Fruit fly (Drosophila melanogaster) whole organism, embryonic: ENCODE data around the gene ocn.

Source experiments
- Antp ChIP-seq: fragments of 200-800 bp; sonication (Bioruptor generic); optimal IDR thresholded peaks from 3 replicates; lab custom pipeline; 2016; ENCODE audit warnings: missing biosample characterization, missing genetic modification characterization
- Blimp-1 ChIP-seq: fragments of 200-800 bp; sonication (Bioruptor generic); optimal IDR thresholded peaks from 3 replicates; lab custom pipeline; 2018; ENCODE audit warnings: missing biosample characterization, missing genetic modification characterization, mild to moderate bottlenecking, moderate library complexity, missing genetic modification reagents
- CG11085 ChIP-seq: fragments of 200-800 bp; sonication (Bioruptor generic); IDR thresholded peaks from 2 replicates; pipeline ENCODE4 v1.3.6; 2022; ENCODE audit warnings: missing biosample characterization, missing genetic modification characterization
- CG12236 ChIP-seq: fragments of 200-800 bp; sonication (Bioruptor generic); optimal IDR thresholded peaks from 2 replicates; lab custom pipeline; 2016; ENCODE audit warnings: missing biosample characterization, missing genetic modification characterization
- CG12391 ChIP-seq: fragments of 200-800 bp; sonication (Bioruptor generic); optimal IDR thresholded peaks from 3 replicates; lab custom pipeline; 2018; ENCODE audit warnings: missing biosample characterization, mild to moderate bottlenecking, missing genetic modification characterization, moderate library complexity
- CG14965 ChIP-seq: fragments of 200-800 bp; sonication (Bioruptor generic); optimal IDR thresholded peaks from 2 replicates; lab custom pipeline; 2016; ENCODE audit warnings: missing biosample characterization, missing genetic modification characterization, borderline replicate concordance
- CG15073 ChIP-seq: fragments of 200-800 bp; sonication (Bioruptor generic); optimal IDR thresholded peaks from 2 replicates; lab custom pipeline; 2016; ENCODE audit warnings: missing biosample characterization, missing genetic modification characterization
- CG15269 ChIP-seq: fragments of 200-800 bp; sonication (Bioruptor generic); optimal IDR thresholded peaks from 2 replicates; lab custom pipeline; 2018; ENCODE audit warnings: missing biosample characterization, mild to moderate bottlenecking, missing genetic modification characterization, moderate library complexity
- CG15601 ChIP-seq: fragments of 200-800 bp; sonication (Bioruptor generic); optimal IDR thresholded peaks from 3 replicates; lab custom pipeline; 2019; ENCODE audit warnings: missing biosample characterization, mild to moderate bottlenecking, missing genetic modification characterization, moderate library complexity
- CG16863 ChIP-seq: fragments of 200-800 bp; sonication (Bioruptor generic); optimal IDR thresholded peaks from 3 replicates; lab custom pipeline; 2016; ENCODE audit warnings: missing biosample characterization, missing genetic modification characterization
- CG1792 ChIP-seq: fragments of 200-800 bp; sonication (Bioruptor generic); optimal IDR thresholded peaks from 2 replicates; lab custom pipeline; 2016; ENCODE audit warnings: missing biosample characterization, missing genetic modification characterization
- CG30020 ChIP-seq: fragments of 200-800 bp; optimal IDR thresholded peaks from 2 replicates; lab custom pipeline; 2019; ENCODE audit warnings: missing biosample characterization, mild to moderate bottlenecking, missing genetic modification characterization, moderate library complexity
- CG3163 ChIP-seq: fragments of 200-800 bp; sonication (Bioruptor generic); optimal IDR thresholded peaks from 3 replicates; lab custom pipeline; 2016; ENCODE audit warnings: missing biosample characterization, missing genetic modification characterization
- CG33557 ChIP-seq: fragments of 200-800 bp; sonication (Bioruptor generic); optimal IDR thresholded peaks from 2 replicates; lab custom pipeline; 2019; ENCODE audit warnings: missing biosample characterization, mild to moderate bottlenecking, missing genetic modification characterization, moderate library complexity
- CG4424 ChIP-seq: fragments of 200-800 bp; sonication (Bioruptor generic); optimal IDR thresholded peaks from 3 replicates; lab custom pipeline; 2016; ENCODE audit warnings: missing biosample characterization, missing genetic modification characterization
- CG8089 ChIP-seq: fragments of 200-800 bp; sonication (Bioruptor generic); optimal IDR thresholded peaks from 3 replicates; lab custom pipeline; 2016; ENCODE audit warnings: missing biosample characterization, missing genetic modification characterization
- CG9876 ChIP-seq: fragments of 200-800 bp; sonication (Bioruptor generic); optimal IDR thresholded peaks from 2 replicates; lab custom pipeline; 2016; ENCODE audit warnings: missing biosample characterization, missing genetic modification characterization
- Dad ChIP-seq: fragments of 200-800 bp; sonication (Bioruptor generic); optimal IDR thresholded peaks from 3 replicates; lab custom pipeline; 2016; ENCODE audit warnings: missing biosample characterization, missing genetic modification characterization
- Dbx ChIP-seq: fragments of 200-800 bp; sonication (Bioruptor generic); IDR thresholded peaks from 3 replicates; pipeline ENCODE4 v1.3.6; 2022; ENCODE audit warnings: missing biosample characterization, missing genetic modification characterization
- Deaf1 ChIP-seq: fragments of 200-800 bp; optimal IDR thresholded peaks from 3 replicates; lab custom pipeline; 2019; ENCODE audit warnings: missing biosample characterization, mild to moderate bottlenecking, missing genetic modification characterization, moderate library complexity
- Drgx ChIP-seq: fragments of 200-800 bp; sonication (Bioruptor generic); IDR thresholded peaks from 2 replicates; pipeline ENCODE4 v1.3.6; 2022; ENCODE audit warnings: missing biosample characterization, missing genetic modification characterization
- HmgZ ChIP-seq: fragments of 200-800 bp; sonication (Bioruptor generic); optimal IDR thresholded peaks from 2 replicates; lab custom pipeline; 2018; ENCODE audit warnings: missing biosample characterization, mild to moderate bottlenecking, missing genetic modification characterization
- Hr78 ChIP-seq, 2 experiments: fragments of 200-800 bp in 1 of 2; fragments of >200 bp in 1 of 2; sonication (Bioruptor generic) in 1 of 2; optimal IDR thresholded peaks; 2 replicates each; lab custom pipeline; 2017 to 2019; ENCODE audit warnings: missing biosample characterization in 2 of 2, missing genetic modification characterization in 2 of 2, mild to moderate bottlenecking in 1 of 2, moderate library complexity in 1 of 2
- Med ChIP-seq: fragments of 200-800 bp; sonication (Bioruptor generic); peaks from one replicate; lab custom pipeline; 2016; ENCODE audit warnings: missing biosample characterization, missing genetic modification characterization, mild to moderate bottlenecking, inconsistent platforms, moderate library complexity
- Neu2 ChIP-seq: fragments of 200-800 bp; sonication (Bioruptor generic); optimal IDR thresholded peaks from 3 replicates; lab custom pipeline; 2016; ENCODE audit warnings: missing biosample characterization, missing genetic modification characterization, borderline replicate concordance
- Nf-YB ChIP-seq: fragments of 200-800 bp; sonication (Bioruptor generic); optimal IDR thresholded peaks from 3 replicates; lab custom pipeline; 2019; ENCODE audit warnings: missing biosample characterization, mild to moderate bottlenecking, missing genetic modification characterization, moderate library complexity
- Opbp ChIP-seq: fragments of 200-800 bp; sonication (Bioruptor generic); IDR thresholded peaks from 3 replicates; pipeline ENCODE4 v1.3.6; 2022; ENCODE audit warnings: missing biosample characterization, missing genetic modification characterization; ENCODE audit not compliant: partially characterized antibody
- Ptx1 ChIP-seq: fragments of 200-800 bp; sonication (Bioruptor generic); IDR thresholded peaks from 2 replicates; pipeline ENCODE4 v1.3.6; 2022; ENCODE audit warnings: missing biosample characterization, missing genetic modification characterization
- al ChIP-seq: fragments of 200-800 bp; sonication (Bioruptor generic); IDR thresholded peaks from 2 replicates; pipeline ENCODE4 v1.3.6; 2022; ENCODE audit warnings: missing biosample characterization, missing genetic modification characterization
- aop ChIP-seq: fragments of 200-800 bp; sonication (Bioruptor generic); IDR thresholded peaks from 2 replicates; pipeline ENCODE4 v1.3.6; 2022; ENCODE audit warnings: missing biosample characterization, missing genetic modification characterization
- ase ChIP-seq: fragments of 200-800 bp; sonication (Bioruptor generic); IDR thresholded peaks from 3 replicates; pipeline ENCODE4 v1.3.6; 2022; ENCODE audit warnings: missing biosample characterization, missing genetic modification characterization
- cato ChIP-seq: fragments of 200-800 bp; sonication (Bioruptor generic); optimal IDR thresholded peaks from 2 replicates; lab custom pipeline; 2016; ENCODE audit warnings: missing biosample characterization, missing genetic modification characterization, borderline replicate concordance
- ci ChIP-seq: fragments of 200-800 bp; sonication (Bioruptor generic); IDR thresholded peaks from 3 replicates; pipeline ENCODE4 v1.3.6; 2022; ENCODE audit warnings: missing biosample characterization, missing genetic modification characterization
- corto ChIP-seq: fragments of 200-800 bp; sonication (Bioruptor generic); optimal IDR thresholded peaks from 2 replicates; lab custom pipeline; 2016; ENCODE audit warnings: missing biosample characterization, mild to moderate bottlenecking, missing genetic modification characterization, moderate library complexity
- crc ChIP-seq: fragments of 200-800 bp; sonication (Bioruptor generic); optimal IDR thresholded peaks from 2 replicates; lab custom pipeline; 2016; ENCODE audit warnings: missing biosample characterization, missing genetic modification characterization
- emc ChIP-seq: fragments of 200-800 bp; sonication (Bioruptor generic); optimal IDR thresholded peaks from 2 replicates; lab custom pipeline; 2016; ENCODE audit warnings: missing biosample characterization, missing genetic modification characterization
- esg ChIP-seq: fragments of 200-800 bp; sonication (Bioruptor generic); conservative IDR thresholded peaks from 2 replicates; pipeline ENCODE4 v1.3.6; 2022; ENCODE audit warnings: missing biosample characterization, missing genetic modification characterization
- fd96Cb ChIP-seq: fragments of 200-800 bp; sonication (Bioruptor generic); optimal IDR thresholded peaks from 2 replicates; lab custom pipeline; 2018; ENCODE audit warnings: missing biosample characterization, mild to moderate bottlenecking, missing genetic modification characterization, moderate library complexity
- gcm ChIP-seq: fragments of 200-800 bp; sonication (Bioruptor generic); optimal IDR thresholded peaks from 2 replicates; lab custom pipeline; 2019; ENCODE audit warnings: missing biosample characterization, mild to moderate bottlenecking, missing genetic modification characterization, moderate library complexity
- hth ChIP-seq: fragments of >200 bp; optimal IDR thresholded peaks from 2 replicates; lab custom pipeline; 2017; ENCODE audit warnings: inconsistent platforms
- ken ChIP-seq: fragments of 200-800 bp; sonication (Bioruptor generic); IDR thresholded peaks from 3 replicates; pipeline ENCODE4 v1.3.6; 2022; ENCODE audit warnings: missing biosample characterization, missing genetic modification characterization
- oc ChIP-seq: fragments of 200-800 bp; sonication (Bioruptor generic); optimal IDR thresholded peaks from 2 replicates; lab custom pipeline; 2018; ENCODE audit warnings: missing biosample characterization, mild to moderate bottlenecking, missing genetic modification characterization, moderate library complexity
- org-1 ChIP-seq: fragments of 200-800 bp; sonication (Bioruptor generic); optimal IDR thresholded peaks from 2 replicates; lab custom pipeline; 2017; ENCODE audit warnings: missing biosample characterization, missing genetic modification characterization
- psq ChIP-seq: fragments of 200-800 bp; sonication (Bioruptor generic); optimal IDR thresholded peaks from 2 replicates; lab custom pipeline; 2017; ENCODE audit warnings: missing biosample characterization, missing genetic modification characterization
- run ChIP-seq: fragments of 200-800 bp; sonication (Bioruptor generic); optimal IDR thresholded peaks from 3 replicates; lab custom pipeline; 2018; ENCODE audit warnings: missing biosample characterization, mild to moderate bottlenecking, missing genetic modification characterization
- sc ChIP-seq, 3 experiments: fragments of >200 bp in 2 of 3; fragments of 200-800 bp in 1 of 3; sonication (Bioruptor generic) in 1 of 3; optimal IDR thresholded peaks; 2 replicates in 2 of 3; 3 replicates in 1 of 3; lab custom pipeline; 2017; ENCODE audit warnings: mild to moderate bottlenecking in 1 of 3, missing biosample characterization in 1 of 3, missing genetic modification characterization in 1 of 3, missing genetic modification reagents in 1 of 3
- scrt ChIP-seq: fragments of 200-800 bp; sonication (Bioruptor generic); optimal IDR thresholded peaks from 2 replicates; lab custom pipeline; 2018; ENCODE audit warnings: missing biosample characterization, mild to moderate bottlenecking, missing genetic modification characterization, moderate library complexity
- so ChIP-seq: fragments of 200-800 bp; sonication (Bioruptor generic); IDR thresholded peaks from 3 replicates; pipeline ENCODE4 v1.3.6; 2022; ENCODE audit warnings: missing biosample characterization, missing genetic modification characterization
- sug ChIP-seq: fragments of 200-800 bp; optimal IDR thresholded peaks from 2 replicates; lab custom pipeline; 2019; ENCODE audit warnings: missing biosample characterization, mild to moderate bottlenecking, missing genetic modification characterization, moderate library complexity
- ttk ChIP-seq: fragments of 200-800 bp; sonication (Bioruptor generic); IDR thresholded peaks from 2 replicates; pipeline ENCODE4 v2.1.2; 2022; ENCODE audit warnings: missing biosample characterization, missing genetic modification characterization
- vvl ChIP-seq: fragments of 200-800 bp; sonication (Bioruptor generic); IDR thresholded peaks from 2 replicates; pipeline ENCODE4 v1.3.6; 2022; ENCODE audit warnings: missing biosample characterization, missing genetic modification characterization

The ocn gene

DNA sequence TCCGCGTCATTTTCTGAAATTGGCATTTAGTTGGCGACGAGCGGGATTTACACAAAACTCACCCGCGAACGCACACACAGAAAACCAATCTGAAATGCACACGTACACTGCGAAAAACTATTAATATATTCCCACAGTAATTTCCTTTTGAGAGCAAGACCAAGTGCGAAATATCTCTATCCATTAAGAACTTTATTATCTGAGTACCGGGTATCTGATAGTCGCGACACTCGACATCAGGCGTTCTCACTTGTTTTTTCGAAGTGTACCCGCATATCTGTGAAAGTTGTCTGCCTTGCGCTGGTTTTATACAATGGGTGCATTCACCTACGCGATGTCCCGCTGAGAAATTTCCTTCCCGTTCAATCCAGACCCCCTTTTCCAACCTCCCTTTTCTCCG is 38.6 kb upstream of the ocn start (continued):
- TF ChIP-seq CG14965 (GFP tag; lab: Kevin White, UChicago) (no peak), so (no peak), sug (tag; lab: Kevin White, UChicago) (no peak), ttk (no peak), emc (GFP tag; lab: Kevin White, UChicago) (no peak), CG15073 (no peak), CG16863 (GFP tag; lab: Kevin White, UChicago) (no peak), Blimp-1 (GFP tag; lab: Kevin White, UChicago) (peak; percentile 50), Drgx (peak; percentile 59), cato (GFP tag; lab: Kevin White, UChicago) (no peak), oc (no peak), CG33557 (GFP tag; lab: Kevin White, UChicago) (no peak), fd96Cb (tag; lab: Kevin White, UChicago) (peak; percentile 22), CG15601 (tag; lab: Kevin White, UChicago) (no peak), Dbx (GFP tag; lab: Robert Waterston, UW) (no peak), CG9876 (GFP tag; lab: Kevin White, UChicago) (no peak), CG15269 (tag; lab: Kevin White, UChicago) (no peak), Nf-YB (GFP tag; lab: Kevin White, UChicago) (no peak), Dad (GFP tag; lab: Kevin White, UChicago) (no peak), CG8089 (no peak), org-1 (GFP tag; lab: Kevin White, UChicago) (no peak), Deaf1 (tag; lab: Kevin White, UChicago) (no peak), aop (GFP tag; lab: Robert Waterston, UW) (no peak), hth (lab: Kevin White, UChicago) (no peak), CG12391 (peak; percentile 10), CG12236 (GFP tag; lab: Kevin White, UChicago) (no peak), CG11085 (GFP tag; lab: Robert Waterston, UW) (no peak), CG30020 (tag; lab: Kevin White, UChicago) (no peak), scrt (GFP tag; lab: Kevin White, UChicago) (no peak), ci (GFP tag; lab: Robert Waterston, UW) (peak; percentile 22; the same call in 1 of the 3 replicates), run (tag; lab: Kevin White, UChicago) (no peak), ase (GFP tag; lab: Robert Waterston, UW) (0 out of 3 replicates have a peak, but pooled peaks have one; percentile 10), Hr78 (GFP tag; optimal IDR thresholded peaks at IDR 0.05; lab: Kevin White, UChicago) (no peak), sc (optimal IDR thresholded peaks at IDR 0.05; lab: Kevin White, UChicago) (no peak), sc (GFP tag; optimal IDR thresholded peaks at IDR 0.05; lab: Kevin White, UChicago) (no peak), CG3163 (GFP tag; lab: Kevin White, UChicago) (no peak), al (GFP tag; lab: Robert Waterston, UW) (no peak), psq (GFP tag; lab: Kevin White, UChicago) (no peak), Opbp (no peak), Antp (GFP tag; lab: Kevin White, UChicago) (peak; percentile 39), esg (GFP tag; lab: Robert Waterston, UW) (no peak), CG4424 (GFP tag; lab: Kevin White, UChicago) (peak; percentile 17), corto (GFP tag; lab: Kevin White, UChicago) (no peak), Neu2 (GFP tag; lab: Kevin White, UChicago) (no peak), vvl (no peak), crc (GFP tag; lab: Kevin White, UChicago) (no peak), Ptx1 (GFP tag; lab: Robert Waterston, UW) (0 out of 2 replicates have a peak, but pooled peaks have one; percentile 14), Med (peak; percentile 63), gcm (peak; percentile 88), ken (0 out of 3 replicates have a peak, but pooled peaks have one; percentile 24), HmgZ (tag; lab: Kevin White, UChicago) (no peak), CG1792 (GFP tag; lab: Kevin White, UChicago) (no peak)
